Fruit fly (Drosophila melanogaster) whole organism, embryonic: ENCODE data around the gene Scamp.
A peak's percentile ranks its signal among the peaks of the same experiment; 100 is the strongest.

Source experiments
- ATbp ChIP-seq: fragments of 200-800 bp; sonication (Bioruptor generic); optimal IDR thresholded peaks from 2 replicates; lab custom pipeline; 2017; ENCODE audit warnings: missing biosample characterization, mild to moderate bottlenecking, missing genetic modification characterization, missing genetic modification reagents
- Asciz ChIP-seq: fragments of 200-800 bp; sonication (Bioruptor generic); optimal IDR thresholded peaks from 2 replicates; lab custom pipeline; 2017; ENCODE audit warnings: missing biosample characterization, mild to moderate bottlenecking, missing genetic modification characterization, missing genetic modification reagents
- Atf6 ChIP-seq: fragments of 200-800 bp; sonication (Bioruptor generic); IDR thresholded peaks from 2 replicates; pipeline ENCODE4 v1.3.6; 2022; ENCODE audit warnings: missing biosample characterization, missing genetic modification characterization
- BEAF-32 ChIP-seq: fragments of 200-800 bp; sonication (Bioruptor generic); optimal IDR thresholded peaks from 3 replicates; lab custom pipeline; 2017; ENCODE audit warnings: missing biosample characterization, missing genetic modification characterization, mild to moderate bottlenecking, moderate library complexity, missing genetic modification reagents
- CG10979 ChIP-seq: fragments of 200-800 bp; sonication (Bioruptor generic); optimal IDR thresholded peaks from 2 replicates; lab custom pipeline; 2018; ENCODE audit warnings: missing biosample characterization, mild to moderate bottlenecking, missing genetic modification characterization, moderate library complexity
- CG11398 ChIP-seq: fragments of 200-800 bp; sonication (Bioruptor generic); optimal IDR thresholded peaks from 2 replicates; lab custom pipeline; 2016; ENCODE audit warnings: missing biosample characterization, missing genetic modification characterization
- CG12769 ChIP-seq: fragments of 200-800 bp; sonication (Bioruptor generic); optimal IDR thresholded peaks from 2 replicates; lab custom pipeline; 2019; ENCODE audit warnings: missing biosample characterization, mild to moderate bottlenecking, missing genetic modification characterization, moderate library complexity
- CG13624 ChIP-seq: fragments of 200-800 bp; sonication (Bioruptor generic); optimal IDR thresholded peaks from 2 replicates; lab custom pipeline; 2016; ENCODE audit warnings: missing biosample characterization, missing genetic modification characterization
- CG13775 ChIP-seq: fragments of 200-800 bp; sonication (Bioruptor generic); optimal IDR thresholded peaks from 3 replicates; lab custom pipeline; 2017; ENCODE audit warnings: missing biosample characterization, mild to moderate bottlenecking, missing genetic modification characterization
- CG13894 ChIP-seq: fragments of 200-800 bp; sonication (Bioruptor generic); optimal IDR thresholded peaks from 3 replicates; lab custom pipeline; 2018; ENCODE audit warnings: missing biosample characterization, mild to moderate bottlenecking, missing genetic modification characterization, moderate library complexity
- CG15269 ChIP-seq: fragments of 200-800 bp; sonication (Bioruptor generic); optimal IDR thresholded peaks from 2 replicates; lab custom pipeline; 2018; ENCODE audit warnings: missing biosample characterization, mild to moderate bottlenecking, missing genetic modification characterization, moderate library complexity
- CG1792 ChIP-seq: fragments of 200-800 bp; sonication (Bioruptor generic); optimal IDR thresholded peaks from 2 replicates; lab custom pipeline; 2016; ENCODE audit warnings: missing biosample characterization, missing genetic modification characterization
- CG2199 ChIP-seq: fragments of 200-800 bp; sonication (Bioruptor generic); IDR thresholded peaks from 3 replicates; pipeline ENCODE4 v1.3.6; 2022; ENCODE audit warnings: missing biosample characterization, missing genetic modification characterization
- CG2678 ChIP-seq: fragments of 200-800 bp; sonication (Bioruptor generic); optimal IDR thresholded peaks from 3 replicates; lab custom pipeline; 2019; ENCODE audit warnings: missing biosample characterization, mild to moderate bottlenecking, missing genetic modification characterization, moderate library complexity
- CG4707 ChIP-seq: fragments of 200-800 bp; sonication (Bioruptor generic); optimal IDR thresholded peaks from 2 replicates; lab custom pipeline; 2018; ENCODE audit warnings: missing biosample characterization, mild to moderate bottlenecking, missing genetic modification characterization, moderate library complexity
- CG6813 ChIP-seq: fragments of 200-800 bp; sonication (Bioruptor generic); optimal IDR thresholded peaks from 2 replicates; lab custom pipeline; 2017; ENCODE audit warnings: missing biosample characterization, missing genetic modification characterization, mild to moderate bottlenecking, moderate library complexity, missing genetic modification reagents
- CG6854 ChIP-seq: fragments of 200-800 bp; sonication (Bioruptor generic); optimal IDR thresholded peaks from 3 replicates; lab custom pipeline; 2017; ENCODE audit warnings: missing biosample characterization, mild to moderate bottlenecking, missing genetic modification characterization
- CG8765 ChIP-seq: fragments of 200-800 bp; sonication (Bioruptor generic); IDR thresholded peaks from 2 replicates; pipeline ENCODE4 v1.3.6; 2022; ENCODE audit warnings: missing biosample characterization, missing genetic modification characterization
- CG8944 ChIP-seq: fragments of 200-800 bp; sonication (Bioruptor generic); optimal IDR thresholded peaks from 3 replicates; lab custom pipeline; 2016; ENCODE audit warnings: missing biosample characterization, missing genetic modification characterization
- CHES-1-like ChIP-seq: fragments of 200-800 bp; sonication (Bioruptor generic); optimal IDR thresholded peaks from 2 replicates; lab custom pipeline; 2016; ENCODE audit warnings: missing biosample characterization, missing genetic modification characterization
- CkIIα-i1 ChIP-seq: fragments of 200-800 bp; sonication (Bioruptor generic); IDR thresholded peaks from 2 replicates; pipeline ENCODE4 v1.3.6; 2022; ENCODE audit warnings: missing biosample characterization, missing genetic modification characterization
- CoRest ChIP-seq: fragments of 200-800 bp; sonication (Bioruptor generic); optimal IDR thresholded peaks from 3 replicates; lab custom pipeline; 2018; ENCODE audit warnings: missing biosample characterization, mild to moderate bottlenecking, missing genetic modification characterization, moderate library complexity
- Deaf1 ChIP-seq: fragments of 200-800 bp; optimal IDR thresholded peaks from 3 replicates; lab custom pipeline; 2019; ENCODE audit warnings: missing biosample characterization, mild to moderate bottlenecking, missing genetic modification characterization, moderate library complexity
- Doc3 ChIP-seq: fragments of 200-800 bp; sonication (Bioruptor generic); IDR thresholded peaks from 3 replicates; pipeline ENCODE4 v1.3.6; 2022; ENCODE audit warnings: missing biosample characterization, missing genetic modification characterization; ENCODE audit not compliant: partially characterized antibody
- Hsf ChIP-seq: fragments of 200-800 bp; sonication (Bioruptor generic); optimal IDR thresholded peaks from 3 replicates; lab custom pipeline; 2016; ENCODE audit warnings: missing biosample characterization, missing genetic modification characterization
- NK7.1 ChIP-seq: fragments of 200-800 bp; sonication (Bioruptor generic); optimal IDR thresholded peaks from 3 replicates; lab custom pipeline; 2016; ENCODE audit warnings: missing biosample characterization, missing genetic modification characterization
- Opbp ChIP-seq: fragments of 200-800 bp; sonication (Bioruptor generic); IDR thresholded peaks from 3 replicates; pipeline ENCODE4 v1.3.6; 2022; ENCODE audit warnings: missing biosample characterization, missing genetic modification characterization; ENCODE audit not compliant: partially characterized antibody
- Rx ChIP-seq: fragments of 200-800 bp; sonication (Bioruptor generic); IDR thresholded peaks from 2 replicates; pipeline ENCODE4 v1.3.6; 2022; ENCODE audit warnings: missing biosample characterization, missing genetic modification characterization
- Scr ChIP-seq: fragments of 200-800 bp; sonication (Bioruptor generic); IDR thresholded peaks from 2 replicates; pipeline ENCODE4 v1.3.6; 2022; ENCODE audit warnings: missing biosample characterization, missing genetic modification characterization; ENCODE audit not compliant: partially characterized antibody
- TFAM ChIP-seq: fragments of 200-800 bp; sonication (Bioruptor generic); optimal IDR thresholded peaks from 2 replicates; lab custom pipeline; 2017; ENCODE audit warnings: missing biosample characterization, missing genetic modification characterization, inconsistent platforms
- Trl ChIP-seq, 3 experiments: fragments of >200 bp in 2 of 3; fragments of 200-800 bp in 1 of 3; sonication (Bioruptor generic) in 1 of 3; optimal IDR thresholded peaks; 2 replicates in 1 of 3; 3 replicates in 2 of 3; lab custom pipeline; 2016 to 2017; ENCODE audit warnings: missing biosample characterization in 1 of 3, missing genetic modification characterization in 1 of 3
- chm ChIP-seq: fragments of 200-800 bp; sonication (Bioruptor generic); IDR thresholded peaks from 2 replicates; pipeline ENCODE4 v1.3.6; 2022; ENCODE audit warnings: missing biosample characterization, missing genetic modification characterization
- ci ChIP-seq: fragments of 200-800 bp; sonication (Bioruptor generic); IDR thresholded peaks from 3 replicates; pipeline ENCODE4 v1.3.6; 2022; ENCODE audit warnings: missing biosample characterization, missing genetic modification characterization
- corto ChIP-seq: fragments of 200-800 bp; sonication (Bioruptor generic); optimal IDR thresholded peaks from 2 replicates; lab custom pipeline; 2016; ENCODE audit warnings: missing biosample characterization, mild to moderate bottlenecking, missing genetic modification characterization, moderate library complexity
- dimm ChIP-seq: fragments of 200-800 bp; sonication (Bioruptor generic); IDR thresholded peaks from 2 replicates; pipeline ENCODE4 v1.3.6; 2022; ENCODE audit warnings: missing biosample characterization, missing genetic modification characterization
- disco-r ChIP-seq: fragments of 200-800 bp; sonication (Bioruptor generic); optimal IDR thresholded peaks from 2 replicates; lab custom pipeline; 2016; ENCODE audit warnings: missing biosample characterization, missing genetic modification characterization
- exex ChIP-seq: fragments of 200-800 bp; sonication (Bioruptor generic); optimal IDR thresholded peaks from 4 replicates; lab custom pipeline; 2018; ENCODE audit warnings: missing biosample characterization, mild to moderate bottlenecking, missing genetic modification characterization, moderate library complexity
- gfzf ChIP-seq: fragments of 200-800 bp; sonication (Bioruptor generic); optimal IDR thresholded peaks from 2 replicates; lab custom pipeline; 2016; ENCODE audit warnings: missing biosample characterization, mild to moderate bottlenecking, missing genetic modification characterization, moderate library complexity
- gsb ChIP-seq: fragments of 200-800 bp; sonication (Bioruptor generic); IDR thresholded peaks from 2 replicates; pipeline ENCODE4 v1.3.6; 2022; ENCODE audit warnings: missing biosample characterization, missing genetic modification characterization
- h ChIP-seq: fragments of >200 bp; optimal IDR thresholded peaks from 2 replicates; lab custom pipeline; 2017
- hb ChIP-seq: fragments of 200-800 bp; sonication (Bioruptor generic); IDR thresholded peaks from 3 replicates; pipeline ENCODE4 v1.3.6; 2022; ENCODE audit warnings: missing biosample characterization, missing genetic modification characterization; ENCODE audit not compliant: partially characterized antibody
- hth ChIP-seq: fragments of >200 bp; optimal IDR thresholded peaks from 2 replicates; lab custom pipeline; 2017; ENCODE audit warnings: inconsistent platforms
- kni ChIP-seq: fragments of 200-800 bp; sonication (Bioruptor generic); optimal IDR thresholded peaks from 3 replicates; lab custom pipeline; 2017; ENCODE audit warnings: mild to moderate bottlenecking, missing biosample characterization, missing genetic modification reagents, missing genetic modification characterization
- pzg ChIP-seq: fragments of 200-800 bp; sonication (Bioruptor generic); optimal IDR thresholded peaks from 3 replicates; lab custom pipeline; 2018; ENCODE audit warnings: missing biosample characterization, mild to moderate bottlenecking, missing genetic modification characterization, moderate library complexity
- schlank ChIP-seq: fragments of 200-800 bp; sonication (Bioruptor generic); optimal IDR thresholded peaks from 2 replicates; lab custom pipeline; 2018; ENCODE audit warnings: missing biosample characterization, mild to moderate bottlenecking, missing genetic modification characterization
- sr ChIP-seq: fragments of 200-800 bp; sonication (Bioruptor generic); IDR thresholded peaks from 3 replicates; pipeline ENCODE4 v1.3.6; 2022; ENCODE audit warnings: missing biosample characterization, missing genetic modification characterization
- stc ChIP-seq: fragments of 200-800 bp; sonication (Bioruptor generic); IDR thresholded peaks from 2 replicates; pipeline ENCODE4 v1.3.6; 2022; ENCODE audit warnings: missing biosample characterization, missing genetic modification characterization
- stwl ChIP-seq: fragments of 200-800 bp; sonication (Bioruptor generic); optimal IDR thresholded peaks from 3 replicates; lab custom pipeline; 2018; ENCODE audit warnings: missing biosample characterization, mild to moderate bottlenecking, missing genetic modification characterization, moderate library complexity
- tx ChIP-seq: fragments of 200-800 bp; sonication (Bioruptor generic); optimal IDR thresholded peaks from 2 replicates; lab custom pipeline; 2016; ENCODE audit warnings: missing biosample characterization, missing genetic modification characterization

Scamp gene

DNA sequence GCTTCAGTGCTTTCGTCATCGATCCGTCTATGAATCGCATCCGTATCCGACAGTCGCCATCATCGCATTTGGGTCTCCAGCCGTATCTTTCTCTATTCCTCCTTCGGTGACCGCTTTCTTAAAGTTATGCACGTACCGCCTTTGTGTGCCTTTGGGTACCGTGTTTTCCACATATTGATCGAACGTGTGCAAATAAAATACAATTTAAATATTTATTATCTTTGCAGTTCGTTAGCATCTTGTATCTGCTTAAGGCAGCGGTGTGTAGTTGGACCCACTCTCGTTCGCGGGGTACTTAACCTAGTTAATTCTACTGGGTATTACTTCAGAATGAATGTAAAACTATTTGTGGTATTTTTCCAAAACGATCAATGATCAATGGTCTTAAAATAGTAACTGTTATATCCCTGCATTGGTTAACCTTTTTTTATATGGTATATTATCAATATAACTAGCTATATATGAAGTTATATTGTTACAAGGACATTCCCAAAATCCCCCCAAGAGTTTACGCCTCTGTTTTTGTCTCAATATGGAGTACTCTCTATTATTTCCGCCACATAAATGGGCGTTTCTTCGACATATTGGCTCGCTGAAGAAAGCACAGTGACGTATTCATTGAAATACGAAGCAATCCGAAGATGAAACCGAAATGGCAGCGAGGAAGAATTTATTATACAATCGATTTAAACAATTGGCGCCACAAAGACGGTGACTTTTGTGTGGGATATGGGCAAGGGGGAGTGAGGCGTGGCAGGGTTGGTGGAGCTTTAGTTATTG is 46.1 kb upstream of the Scamp start (continued):
- TF ChIP-seq pzg (GFP tag; lab: Kevin White, UChicago): no peak
- no peak for TF ChIP-seq CG15269 (tag; lab: Kevin White, UChicago)
- TF ChIP-seq Hsf: no peak
- TF ChIP-seq CG13624 (GFP tag; lab: Kevin White, UChicago): no peak
- TF ChIP-seq hb (GFP tag; lab: Robert Waterston, UW): no peak
- no peak for TF ChIP-seq CoRest (tag; lab: Kevin White, UChicago)
- TF ChIP-seq ci (GFP tag; lab: Robert Waterston, UW): 0 out of 3 replicates have a peak, but pooled peaks have one; percentile 30
- TF ChIP-seq CG1792: no peak
- no peak for TF ChIP-seq Atf6 (GFP tag; lab: Robert Waterston, UW)
- no peak for TF ChIP-seq CG4707
- TF ChIP-seq Trl (optimal IDR thresholded peaks at IDR 0.05; lab: Kevin White, UChicago): no peak
- no peak for TF ChIP-seq Trl (GFP tag; optimal IDR thresholded peaks at IDR 0.05; lab: Kevin White, UChicago)
- TF ChIP-seq CG8765 (GFP tag; lab: Robert Waterston, UW): no peak
- no peak for TF ChIP-seq kni (GFP tag; lab: Kevin White, UChicago)
- TF ChIP-seq NK7.1 (GFP tag; lab: Kevin White, UChicago): no peak
- no peak for TF ChIP-seq TFAM (GFP tag; lab: Kevin White, UChicago)
- TF ChIP-seq Scr (GFP tag; lab: Robert Waterston, UW): no peak
- no peak for TF ChIP-seq exex (tag; lab: Kevin White, UChicago)
- TF ChIP-seq tx: no peak
- no peak for TF ChIP-seq h
- no peak for TF ChIP-seq CG10979
- TF ChIP-seq corto (GFP tag; lab: Kevin White, UChicago): no peak
- TF ChIP-seq Rx (GFP tag; lab: Robert Waterston, UW): no peak
- TF ChIP-seq CHES-1-like (GFP tag; lab: Kevin White, UChicago): no peak
- no peak for TF ChIP-seq CG13775
- TF ChIP-seq stwl: no peak
- TF ChIP-seq schlank (tag; lab: Kevin White, UChicago): no peak
- peak; percentile 46 for TF ChIP-seq Asciz (GFP tag; lab: Kevin White, UChicago)
- TF ChIP-seq hth (lab: Kevin White, UChicago): no peak
- peak; percentile 1 for TF ChIP-seq CG2678 (tag; lab: Kevin White, UChicago)
- TF ChIP-seq CG2199 (GFP tag; lab: Robert Waterston, UW): peak; percentile 97
- TF ChIP-seq CG12769 (tag; lab: Kevin White, UChicago): no peak
- TF ChIP-seq BEAF-32 (GFP tag; lab: Kevin White, UChicago): no peak
- TF ChIP-seq Opbp: no peak
- TF ChIP-seq Doc3: no peak
- peak; percentile 27; the same call in 1 of the 2 replicates for TF ChIP-seq chm
- no peak for TF ChIP-seq gfzf (GFP tag; lab: Kevin White, UChicago)
- TF ChIP-seq CG6813 (GFP tag; lab: Kevin White, UChicago): peak; percentile 4
- no peak for TF ChIP-seq CG13894 (tag; lab: Kevin White, UChicago)
- TF ChIP-seq Deaf1 (tag; lab: Kevin White, UChicago): peak; percentile 76
- TF ChIP-seq CG8944: no peak
- TF ChIP-seq CG11398 (GFP tag; lab: Kevin White, UChicago): no peak
- TF ChIP-seq sr (GFP tag; lab: Robert Waterston, UW): no peak
- TF ChIP-seq ATbp (GFP tag; lab: Kevin White, UChicago): peak; percentile 36
- TF ChIP-seq CG6854: no peak
- TF ChIP-seq gsb (GFP tag; lab: Robert Waterston, UW): no peak
- no peak for TF ChIP-seq CkIIα-i1
- no peak for TF ChIP-seq disco-r (GFP tag; lab: Kevin White, UChicago)
- no peak for TF ChIP-seq dimm (GFP tag; lab: Robert Waterston, UW)
- TF ChIP-seq stc: no peak
